Fruit fly (Drosophila melanogaster) whole organism, embryonic: ENCODE results near the gene CG14778.

Experiments used
- Antp ChIP-seq: fragments of 200-800 bp; sonication (Bioruptor generic); optimal IDR thresholded peaks from 3 replicates; lab custom pipeline; 2016; ENCODE audit warnings: missing biosample characterization, missing genetic modification characterization
- Atf-2 ChIP-seq: fragments of 200-800 bp; sonication (Bioruptor generic); optimal IDR thresholded peaks from 2 replicates; lab custom pipeline; 2016; ENCODE audit warnings: missing biosample characterization, missing genetic modification characterization
- Blimp-1 ChIP-seq: fragments of 200-800 bp; sonication (Bioruptor generic); optimal IDR thresholded peaks from 3 replicates; lab custom pipeline; 2018; ENCODE audit warnings: missing biosample characterization, missing genetic modification characterization, mild to moderate bottlenecking, moderate library complexity, missing genetic modification reagents
- CG10462 ChIP-seq: fragments of 200-800 bp; sonication (Bioruptor generic); optimal IDR thresholded peaks from 2 replicates; lab custom pipeline; 2016; ENCODE audit warnings: missing biosample characterization, missing genetic modification characterization
- CG13424 ChIP-seq: fragments of 200-800 bp; sonication (Bioruptor generic); optimal IDR thresholded peaks from 2 replicates; lab custom pipeline; 2019; ENCODE audit warnings: missing biosample characterization, mild to moderate bottlenecking, missing genetic modification characterization, moderate library complexity
- CG14860 ChIP-seq: fragments of 200-800 bp; sonication (Bioruptor generic); IDR thresholded peaks from 3 replicates; pipeline ENCODE4 v1.3.6; 2022; ENCODE audit warnings: missing biosample characterization, missing genetic modification characterization; ENCODE audit not compliant: partially characterized antibody
- CG15514 ChIP-seq: fragments of 200-800 bp; sonication (Bioruptor generic); optimal IDR thresholded peaks from 3 replicates; lab custom pipeline; 2017; ENCODE audit warnings: missing biosample characterization, missing genetic modification characterization, mild to moderate bottlenecking, moderate library complexity, missing genetic modification reagents
- CG17328 ChIP-seq: fragments of 200-800 bp; sonication (Bioruptor generic); IDR thresholded peaks from 2 replicates; pipeline ENCODE4 v1.3.6; 2022; ENCODE audit warnings: missing biosample characterization, missing genetic modification characterization
- CG17385 ChIP-seq: fragments of 200-800 bp; sonication (Bioruptor generic); optimal IDR thresholded peaks from 3 replicates; lab custom pipeline; 2018; ENCODE audit warnings: missing biosample characterization, mild to moderate bottlenecking, missing genetic modification characterization
- CG2116 ChIP-seq: fragments of 200-800 bp; sonication (Bioruptor generic); optimal IDR thresholded peaks from 3 replicates; lab custom pipeline; 2018; ENCODE audit warnings: missing biosample characterization, mild to moderate bottlenecking, missing genetic modification characterization
- CG34376 ChIP-seq: fragments of 200-800 bp; sonication (Bioruptor generic); optimal IDR thresholded peaks from 2 replicates; lab custom pipeline; 2018; ENCODE audit warnings: missing biosample characterization, mild to moderate bottlenecking, missing genetic modification characterization
- CG42726 ChIP-seq: fragments of 200-800 bp; sonication (Bioruptor generic); IDR thresholded peaks from 2 replicates; pipeline ENCODE4 v1.3.6; 2022; ENCODE audit warnings: missing biosample characterization, missing genetic modification characterization; ENCODE audit not compliant: partially characterized antibody
- CG4328 ChIP-seq: fragments of 200-800 bp; sonication (Bioruptor generic); optimal IDR thresholded peaks from 3 replicates; lab custom pipeline; 2017; ENCODE audit warnings: missing biosample characterization, missing genetic modification reagents, missing genetic modification characterization
- CG6683 ChIP-seq: fragments of 200-800 bp; sonication (Bioruptor generic); optimal IDR thresholded peaks from 2 replicates; lab custom pipeline; 2017; ENCODE audit warnings: missing biosample characterization, mild to moderate bottlenecking, missing genetic modification characterization, missing genetic modification reagents
- CG6791 ChIP-seq: fragments of 200-800 bp; sonication (Bioruptor generic); IDR thresholded peaks from 3 replicates; pipeline ENCODE4 v1.3.6; 2022; ENCODE audit warnings: missing biosample characterization, missing genetic modification characterization; ENCODE audit not compliant: partially characterized antibody
- CG6813 ChIP-seq: fragments of 200-800 bp; sonication (Bioruptor generic); optimal IDR thresholded peaks from 2 replicates; lab custom pipeline; 2017; ENCODE audit warnings: missing biosample characterization, missing genetic modification characterization, mild to moderate bottlenecking, moderate library complexity, missing genetic modification reagents
- CG7271 ChIP-seq: fragments of 200-800 bp; sonication (Bioruptor generic); optimal IDR thresholded peaks from 2 replicates; lab custom pipeline; 2018; ENCODE audit warnings: missing biosample characterization, mild to moderate bottlenecking, missing genetic modification characterization, moderate library complexity
- CG7556 ChIP-seq: fragments of 200-800 bp; sonication (Bioruptor generic); optimal IDR thresholded peaks from 2 replicates; lab custom pipeline; 2017; ENCODE audit warnings: missing biosample characterization, mild to moderate bottlenecking, missing genetic modification characterization
- CG7786 ChIP-seq: fragments of 200-800 bp; sonication (Bioruptor generic); optimal IDR thresholded peaks from 2 replicates; lab custom pipeline; 2016; ENCODE audit warnings: missing biosample characterization, missing genetic modification characterization
- CG7987 ChIP-seq: fragments of 200-800 bp; sonication (Bioruptor generic); optimal IDR thresholded peaks from 2 replicates; lab custom pipeline; 2018; ENCODE audit warnings: missing biosample characterization, mild to moderate bottlenecking, missing genetic modification characterization, moderate library complexity
- CG9817 ChIP-seq: fragments of 200-800 bp; sonication (Bioruptor generic); optimal IDR thresholded peaks from 2 replicates; lab custom pipeline; 2018; ENCODE audit warnings: missing biosample characterization, mild to moderate bottlenecking, missing genetic modification characterization, moderate library complexity
- D19A ChIP-seq: fragments of 200-800 bp; optimal IDR thresholded peaks from 3 replicates; lab custom pipeline; 2019; ENCODE audit warnings: missing biosample characterization, mild to moderate bottlenecking, missing genetic modification characterization, moderate library complexity
- Dll ChIP-seq: fragments of 200-800 bp; sonication (Bioruptor generic); IDR thresholded peaks from 4 replicates; pipeline ENCODE4 v1.3.6; 2022; ENCODE audit warnings: missing biosample characterization, missing genetic modification characterization; ENCODE audit not compliant: partially characterized antibody
- Hr39 ChIP-seq: fragments of >200 bp; optimal IDR thresholded peaks from 2 replicates; lab custom pipeline; 2017
- Hr78 ChIP-seq, 2 experiments: fragments of 200-800 bp in 1 of 2; fragments of >200 bp in 1 of 2; sonication (Bioruptor generic) in 1 of 2; optimal IDR thresholded peaks; 2 replicates each; lab custom pipeline; 2017 to 2019; ENCODE audit warnings: missing biosample characterization in 2 of 2, missing genetic modification characterization in 2 of 2, mild to moderate bottlenecking in 1 of 2, moderate library complexity in 1 of 2
- Ptx1 ChIP-seq: fragments of 200-800 bp; sonication (Bioruptor generic); IDR thresholded peaks from 2 replicates; pipeline ENCODE4 v1.3.6; 2022; ENCODE audit warnings: missing biosample characterization, missing genetic modification characterization
- Scr ChIP-seq: fragments of 200-800 bp; sonication (Bioruptor generic); IDR thresholded peaks from 2 replicates; pipeline ENCODE4 v1.3.6; 2022; ENCODE audit warnings: missing biosample characterization, missing genetic modification characterization; ENCODE audit not compliant: partially characterized antibody
- Stat92E ChIP-seq, 3 experiments: fragments of >200 bp in 2 of 3; fragments of 200-800 bp in 1 of 3; sonication (Bioruptor generic) in 1 of 3; optimal IDR thresholded peaks; 2 replicates each; lab custom pipeline; 2017 to 2019; ENCODE audit warnings: missing biosample characterization in 3 of 3, missing genetic modification characterization in 3 of 3, mild to moderate bottlenecking in 1 of 3, moderate library complexity in 1 of 3
- az2 ChIP-seq: fragments of 200-800 bp; sonication (Bioruptor generic); optimal IDR thresholded peaks from 3 replicates; lab custom pipeline; 2016; ENCODE audit warnings: missing biosample characterization, missing genetic modification characterization
- bab2 ChIP-seq: fragments of 200-800 bp; sonication (Bioruptor generic); optimal IDR thresholded peaks from 2 replicates; lab custom pipeline; 2016; ENCODE audit warnings: missing biosample characterization, missing genetic modification characterization
- chinmo ChIP-seq: fragments of 200-800 bp; sonication (Bioruptor generic); IDR thresholded peaks from 4 replicates; pipeline ENCODE4 v1.3.6; 2022; ENCODE audit warnings: missing biosample characterization, missing genetic modification characterization; ENCODE audit not compliant: partially characterized antibody
- crol ChIP-seq: fragments of 200-800 bp; sonication (Bioruptor generic); IDR thresholded peaks from 2 replicates; pipeline ENCODE4 v1.3.6; 2022; ENCODE audit warnings: missing biosample characterization, missing genetic modification characterization
- dm ChIP-seq: fragments of 200-800 bp; sonication (Bioruptor generic); optimal IDR thresholded peaks from 3 replicates; lab custom pipeline; 2016; ENCODE audit warnings: missing biosample characterization, missing genetic modification characterization
- emc ChIP-seq: fragments of 200-800 bp; sonication (Bioruptor generic); optimal IDR thresholded peaks from 2 replicates; lab custom pipeline; 2016; ENCODE audit warnings: missing biosample characterization, missing genetic modification characterization
- eve ChIP-seq, 2 experiments: fragments of >200 bp; optimal IDR thresholded peaks; 2 replicates each; lab custom pipeline; 2017; ENCODE audit warnings: missing biosample characterization in 2 of 2, missing genetic modification characterization in 2 of 2
- eyg ChIP-seq: fragments of 200-800 bp; sonication (Bioruptor generic); optimal IDR thresholded peaks from 3 replicates; lab custom pipeline; 2016; ENCODE audit warnings: missing biosample characterization, missing genetic modification characterization
- fd102C ChIP-seq: fragments of 200-800 bp; sonication (Bioruptor generic); optimal IDR thresholded peaks from 2 replicates; lab custom pipeline; 2018; ENCODE audit warnings: missing biosample characterization, mild to moderate bottlenecking, missing genetic modification characterization, moderate library complexity
- her ChIP-seq: fragments of 200-800 bp; sonication (Bioruptor generic); optimal IDR thresholded peaks from 2 replicates; lab custom pipeline; 2016; ENCODE audit warnings: missing biosample characterization, missing genetic modification characterization
- insv ChIP-seq, 2 experiments: fragments of 200-800 bp; sonication (Bioruptor generic); optimal IDR thresholded peaks; 3 replicates each; lab custom pipeline; 2016 to 2018; ENCODE audit warnings: missing biosample characterization in 2 of 2, missing genetic modification characterization in 2 of 2
- kah ChIP-seq: fragments of 200-800 bp; sonication (Bioruptor generic); optimal IDR thresholded peaks from 2 replicates; lab custom pipeline; 2018; ENCODE audit warnings: missing biosample characterization, mild to moderate bottlenecking, missing genetic modification characterization
- knrl ChIP-seq: fragments of 200-800 bp; sonication (Bioruptor generic); IDR thresholded peaks from 3 replicates; pipeline ENCODE4 v1.3.6; 2022; ENCODE audit warnings: missing biosample characterization, missing genetic modification characterization; ENCODE audit not compliant: partially characterized antibody
- mirr ChIP-seq: fragments of 200-800 bp; sonication (Bioruptor generic); optimal IDR thresholded peaks from 3 replicates; lab custom pipeline; 2018; ENCODE audit warnings: missing biosample characterization, mild to moderate bottlenecking, missing genetic modification characterization
- phol ChIP-seq: fragments of 200-800 bp; sonication (Bioruptor generic); optimal IDR thresholded peaks from 3 replicates; lab custom pipeline; 2018; ENCODE audit warnings: missing biosample characterization, mild to moderate bottlenecking, missing genetic modification characterization, moderate library complexity
- prd ChIP-seq, 3 experiments: fragments of >200 bp in 2 of 3; fragments of 200-800 bp in 1 of 3; sonication (Bioruptor generic) in 1 of 3; optimal IDR thresholded peaks in 2 of 3; IDR thresholded peaks in 1 of 3; 2 replicates in 2 of 3; 3 replicates in 1 of 3; pipeline versions ENCODE4 v1.3.6 to Lab custom; 2017 to 2022; ENCODE audit warnings: missing biosample characterization in 1 of 3, missing genetic modification characterization in 1 of 3
- sd ChIP-seq: fragments of 200-800 bp; sonication (Bioruptor generic); optimal IDR thresholded peaks from 3 replicates; lab custom pipeline; 2018; ENCODE audit warnings: missing biosample characterization, mild to moderate bottlenecking, missing genetic modification characterization, moderate library complexity
- sob ChIP-seq: fragments of 200-800 bp; sonication (Bioruptor generic); IDR thresholded peaks from 2 replicates; pipeline ENCODE4 v1.3.6; 2022; ENCODE audit warnings: missing biosample characterization, missing genetic modification characterization
- stc ChIP-seq: fragments of 200-800 bp; sonication (Bioruptor generic); IDR thresholded peaks from 2 replicates; pipeline ENCODE4 v1.3.6; 2022; ENCODE audit warnings: missing biosample characterization, missing genetic modification characterization

Gene CG14778

dm6 chrX:1513865-1514264 is 46.6 kb downstream of the CG14778 start (continued):
- TF ChIP-seq dm (GFP tag; lab: Kevin White, UChicago) (no peak), sd (tag; lab: Kevin White, UChicago) (peak; percentile 58), CG7987 (GFP tag; lab: Kevin White, UChicago) (no peak), chinmo (0 out of 4 replicates have a peak, but pooled peaks have one; percentile 55), CG7271 (no peak), phol (tag; lab: Kevin White, UChicago) (no peak)

dm6 chrX:1517618-1518017 is 50.3 kb downstream of the CG14778 start:
- TF ChIP-seq CG4328 (GFP tag; lab: Kevin White, UChicago) (peak; percentile 28), Dll (peak; percentile 97), Scr (peak; percentile 93), CG7556 (GFP tag; lab: Kevin White, UChicago) (peak; percentile 42), CG14860 (peak; percentile 83), CG7786 (peak; percentile 1), Atf-2 (GFP tag; lab: Kevin White, UChicago) (peak; percentile 5), Antp (GFP tag; lab: Kevin White, UChicago) (peak; percentile 37), Hr78 (GFP tag; optimal IDR thresholded peaks at IDR 0.05; lab: Kevin White, UChicago) (no peak), mirr (GFP tag; lab: Kevin White, UChicago) (peak; percentile 29), CG6683 (GFP tag; lab: Kevin White, UChicago) (no peak), CG6813 (GFP tag; lab: Kevin White, UChicago) (peak; percentile 42), CG42726 (GFP tag; lab: Robert Waterston, UW) (peak; percentile 83), CG6791 (GFP tag; lab: Robert Waterston, UW) (peak; percentile 93), bab2 (peak; percentile 31), CG17328 (GFP tag; lab: Robert Waterston, UW) (peak; percentile 14; the same call in 1 of the 2 replicates), her (GFP tag; lab: Kevin White, UChicago) (peak; percentile 62), Stat92E (GFP tag; optimal IDR thresholded peaks at IDR 0.05; lab: Kevin White, UChicago) (peak in 1 of 3 experiments; percentile 60), crol (GFP tag; lab: Robert Waterston, UW) (peak; percentile 40; the same call in 1 of the 2 replicates), eve (GFP tag; optimal IDR thresholded peaks at IDR 0.05; lab: Kevin White, UChicago) (no peak), eyg (GFP tag; lab: Kevin White, UChicago) (peak; percentile 30), CG9817 (tag; lab: Kevin White, UChicago) (peak; percentile 31), kah (GFP tag; lab: Kevin White, UChicago) (no peak), az2 (GFP tag; lab: Kevin White, UChicago) (peak; percentile 34), CG2116 (no peak), knrl (peak; percentile 89), CG15514 (GFP tag; lab: Kevin White, UChicago) (peak; percentile 44), CG10462 (GFP tag; lab: Kevin White, UChicago) (peak; percentile 90), Ptx1 (peak; percentile 51; the same call in 1 of the 2 replicates), CG34376 (GFP tag; lab: Kevin White, UChicago) (peak; percentile 55), D19A (tag; lab: Kevin White, UChicago) (peak; percentile 5), emc (GFP tag; lab: Kevin White, UChicago) (no peak), sob (GFP tag; lab: Robert Waterston, UW) (peak; percentile 75), fd102C (GFP tag; lab: Kevin White, UChicago) (no peak), prd (optimal IDR thresholded peaks at IDR 0.05; lab: Kevin White, UChicago) (no peak), prd (GFP tag; IDR thresholded peaks at IDR 0.05; lab: Robert Waterston, UW) (peak; percentile 45; the same call in 1 of the 3 replicates), Hr39 (lab: Kevin White, UChicago) (no peak), Blimp-1 (peak; percentile 22), insv (GFP tag; optimal IDR thresholded peaks at IDR 0.05; lab: Kevin White, UChicago) (peak in 1 of 2 experiments; percentile 77), stc (GFP tag; lab: Robert Waterston, UW) (0 out of 2 replicates have a peak, but pooled peaks have one; percentile 7), CG13424 (tag; lab: Kevin White, UChicago) (peak; percentile 7), CG17385 (GFP tag; lab: Kevin White, UChicago) (peak; percentile 39)
